Worm (Caenorhabditis elegans): ENCODE data around the gene C05C12.5.

Gene C05C12.5

DNA sequence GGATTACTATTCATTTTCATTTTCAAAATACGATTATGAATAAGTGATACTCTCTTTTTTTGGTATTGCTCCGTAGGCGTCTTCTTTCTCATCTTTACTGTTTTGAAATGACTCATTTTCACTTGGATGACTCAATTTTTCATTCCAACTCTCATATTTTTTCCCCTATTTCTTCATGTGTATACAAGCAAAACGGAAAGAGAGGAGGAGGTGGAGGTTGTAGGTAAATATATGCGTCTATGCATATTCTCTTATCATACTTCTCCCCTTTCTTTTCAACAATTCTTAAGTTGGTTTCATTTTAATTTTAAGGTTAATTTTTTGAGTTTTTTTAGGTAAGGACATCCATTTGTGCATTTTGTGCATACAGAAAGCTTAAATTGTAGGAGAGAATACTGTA, 25.1 kb upstream of the C05C12.5 start:
- TF ChIP-seq lin-32 (GFP tag; optimal IDR thresholded peaks at IDR 0.05) (no peak), unc-39 (tag; optimal IDR thresholded peaks at IDR 0.05) (no peak), unc-62 (GFP tag; optimal IDR thresholded peaks at IDR 0.05) (no peak), sptf-1 (tag; optimal IDR thresholded peaks at IDR 0.05) (no peak), ceh-39 (tag; optimal IDR thresholded peaks at IDR 0.05) (no peak), nhr-12 (tag; optimal IDR thresholded peaks at IDR 0.05) (no peak), flh-1 (GFP tag; optimal IDR thresholded peaks at IDR 0.05) (no peak), ces-1 (GFP tag; optimal IDR thresholded peaks at IDR 0.05) (no peak), hlh-1 (tag; optimal IDR thresholded peaks at IDR 0.05) (no peak), nhr-28 (tag; optimal IDR thresholded peaks at IDR 0.05) (no peak), mab-5 (tag; optimal IDR thresholded peaks at IDR 0.05) (no peak), nhr-237 (tag; optimal IDR thresholded peaks at IDR 0.05) (no peak)

DNA sequence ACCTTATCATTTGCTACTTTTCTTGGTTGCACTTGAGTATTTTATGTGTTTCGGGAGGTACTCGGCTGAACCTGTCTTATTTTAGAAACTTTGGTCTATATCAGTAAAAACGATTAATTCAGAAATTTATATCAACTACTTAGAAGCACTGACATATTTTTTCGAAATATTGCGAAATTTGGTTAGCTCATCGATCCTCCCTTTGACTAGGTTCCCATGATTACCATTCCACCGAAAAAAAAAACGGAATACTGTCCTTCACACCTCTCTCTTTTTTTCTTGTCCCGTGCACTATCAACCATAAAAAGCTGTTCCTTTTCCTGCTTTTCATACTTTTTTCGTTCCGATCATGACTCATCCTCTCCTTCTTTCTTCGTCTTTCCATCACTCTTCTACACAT, 24.3 kb upstream of the C05C12.5 start:
- no peak for TF ChIP-seq drap-1 (GFP tag; optimal IDR thresholded peaks at IDR 0.05)
- no peak for TF ChIP-seq pha-4 (tag; optimal IDR thresholded peaks at IDR 0.05)
- no peak for TF ChIP-seq elt-1 (tag; optimal IDR thresholded peaks at IDR 0.05; ENCODE audit: borderline replicate concordance, insufficient read depth)
- TF ChIP-seq hlh-1 (tag; optimal IDR thresholded peaks at IDR 0.05) = no peak
- TF ChIP-seq ces-1 (GFP tag; optimal IDR thresholded peaks at IDR 0.05) = no peak
- TF ChIP-seq nhr-12 (tag; optimal IDR thresholded peaks at IDR 0.05) = no peak
- no peak for TF ChIP-seq ceh-39 (tag; optimal IDR thresholded peaks at IDR 0.05)
- TF ChIP-seq unc-39 (tag; optimal IDR thresholded peaks at IDR 0.05) = no peak
- no peak for TF ChIP-seq lin-13 (tag; optimal IDR thresholded peaks at IDR 0.05)
- TF ChIP-seq bed-3 (GFP tag; optimal IDR thresholded peaks at IDR 0.05) = no peak
- no peak for TF ChIP-seq zip-8 (tag; optimal IDR thresholded peaks at IDR 0.05)
- TF ChIP-seq ham-2 (GFP tag; optimal IDR thresholded peaks at IDR 0.05) = no peak
- no peak for TF ChIP-seq elt-3 (tag; optimal IDR thresholded peaks at IDR 0.05)
- no peak for TF ChIP-seq nhr-76 (tag; optimal IDR thresholded peaks at IDR 0.05)
- TF ChIP-seq blmp-1 (tag; optimal IDR thresholded peaks at IDR 0.05) = no peak
- no peak for TF ChIP-seq sem-2 (GFP tag; optimal IDR thresholded peaks at IDR 0.05)
- no peak for TF ChIP-seq mab-5 (tag; optimal IDR thresholded peaks at IDR 0.05)
- no peak for TF ChIP-seq nhr-28 (tag; optimal IDR thresholded peaks at IDR 0.05)
- no peak for TF ChIP-seq ztf-11 (tag; optimal IDR thresholded peaks at IDR 0.05)
- TF ChIP-seq M03D4.4 (tag; optimal IDR thresholded peaks at IDR 0.05) = no peak

DNA sequence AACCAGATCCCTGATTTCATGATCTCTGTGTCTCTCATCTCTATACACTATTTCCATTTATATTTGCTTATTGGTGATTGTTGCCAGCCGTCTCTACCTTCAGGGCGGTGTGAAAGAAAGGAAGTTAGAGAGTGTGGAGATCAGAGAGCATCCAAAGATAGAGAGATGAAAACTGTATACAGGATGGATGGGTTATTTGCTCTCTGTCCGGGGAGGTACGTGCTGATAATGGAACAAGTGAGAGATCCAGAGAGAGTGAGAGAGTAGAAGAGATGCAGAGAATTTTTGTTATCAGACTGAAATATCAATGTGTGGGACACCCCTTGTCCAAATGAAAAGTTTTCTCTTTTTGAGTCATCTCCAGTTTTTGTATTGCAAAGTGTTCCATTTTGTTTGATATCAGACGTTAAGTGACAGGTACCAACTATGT, 23.1 kb upstream of the C05C12.5 start:
- peak; percentile 24 for TF ChIP-seq pha-4 (tag; optimal IDR thresholded peaks at IDR 0.05)
- no peak for TF ChIP-seq ztf-11 (tag; optimal IDR thresholded peaks at IDR 0.05)

DNA sequence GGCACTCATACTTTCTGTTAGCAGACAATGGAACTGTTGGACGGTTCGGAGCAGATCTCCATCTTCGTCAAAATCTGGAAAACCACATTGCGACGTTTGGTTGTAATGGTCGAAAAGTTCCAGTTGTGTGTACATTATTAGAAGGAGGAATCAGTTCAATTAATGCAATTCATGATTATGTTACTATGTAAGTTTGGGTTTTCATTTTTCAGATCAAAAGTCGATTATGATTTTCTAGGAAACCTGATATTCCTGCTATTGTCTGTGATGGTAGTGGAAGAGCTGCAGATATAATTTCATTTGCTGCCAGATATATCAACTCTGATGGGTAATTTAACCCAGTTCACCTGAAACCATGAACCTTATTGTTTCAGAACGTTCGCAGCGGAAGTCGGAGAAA, 15.0 kb upstream of the C05C12.5 start:
- TF ChIP-seq ham-2 (GFP tag; optimal IDR thresholded peaks at IDR 0.05) (no peak), nhr-2 (tag; optimal IDR thresholded peaks at IDR 0.05) (no peak), mab-5 (tag; optimal IDR thresholded peaks at IDR 0.05) (no peak), cnd-1 (tag; optimal IDR thresholded peaks at IDR 0.05) (no peak), unc-39 (tag; optimal IDR thresholded peaks at IDR 0.05) (no peak), sem-2 (GFP tag; optimal IDR thresholded peaks at IDR 0.05) (no peak), blmp-1 (tag; optimal IDR thresholded peaks at IDR 0.05) (no peak), sptf-1 (tag; optimal IDR thresholded peaks at IDR 0.05) (no peak), nhr-237 (tag; optimal IDR thresholded peaks at IDR 0.05) (no peak), ceh-83 (GFP tag; optimal IDR thresholded peaks at IDR 0.05) (no peak), ztf-11 (tag; optimal IDR thresholded peaks at IDR 0.05) (no peak), lin-32 (GFP tag; optimal IDR thresholded peaks at IDR 0.05) (no peak), unc-62 (GFP tag; optimal IDR thresholded peaks at IDR 0.05) (no peak), mls-2 (tag; optimal IDR thresholded peaks at IDR 0.05) (no peak), zip-8 (tag; optimal IDR thresholded peaks at IDR 0.05) (no peak), snpc-4 (tag; optimal IDR thresholded peaks at IDR 0.05) (no peak), ces-1 (GFP tag; optimal IDR thresholded peaks at IDR 0.05) (no peak), lin-13 (tag; optimal IDR thresholded peaks at IDR 0.05) (no peak), elt-3 (tag; optimal IDR thresholded peaks at IDR 0.05) (no peak)

DNA sequence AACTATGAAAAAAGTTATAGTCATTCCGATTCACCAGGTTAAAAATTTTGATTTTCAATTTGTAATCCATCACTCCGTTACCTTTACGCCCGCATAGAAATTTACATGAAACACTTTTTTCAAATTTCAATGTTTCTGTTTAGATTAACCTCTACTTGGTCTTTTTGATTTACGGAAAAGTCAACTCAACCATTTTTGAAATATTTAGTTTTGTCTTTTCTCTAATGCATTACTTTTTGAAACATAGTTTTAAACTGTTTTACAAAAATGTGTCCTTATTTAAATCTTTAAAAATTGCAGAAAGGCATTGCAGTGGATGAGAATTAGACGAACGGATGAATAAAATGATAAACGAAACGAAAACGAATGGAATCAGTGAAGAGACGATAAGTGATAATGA, 12.2 kb upstream of the C05C12.5 start, which contains the start of gene gtl-2:
gtl-2 (plus strand) TSS at position 301 of the 400 bp plus-strand sequence.
- no peak for TF ChIP-seq mls-2 (tag; optimal IDR thresholded peaks at IDR 0.05)
- TF ChIP-seq elt-3 (tag; optimal IDR thresholded peaks at IDR 0.05) = no peak
- TF ChIP-seq ztf-11 (tag; optimal IDR thresholded peaks at IDR 0.05) = no peak
- TF ChIP-seq sem-2 (GFP tag; optimal IDR thresholded peaks at IDR 0.05) = no peak
- no peak for TF ChIP-seq tbx-8 (GFP tag; optimal IDR thresholded peaks at IDR 0.05)
- TF ChIP-seq nhr-2 (tag; optimal IDR thresholded peaks at IDR 0.05) = no peak
- TF ChIP-seq snpc-4 (tag; optimal IDR thresholded peaks at IDR 0.05) = no peak
- no peak for TF ChIP-seq nhr-237 (tag; optimal IDR thresholded peaks at IDR 0.05)
- no peak for TF ChIP-seq unc-62 (GFP tag; optimal IDR thresholded peaks at IDR 0.05)
- no peak for TF ChIP-seq lsy-2 (tag; optimal IDR thresholded peaks at IDR 0.05)
- TF ChIP-seq nhr-76 (tag; optimal IDR thresholded peaks at IDR 0.05) = no peak
- no peak for TF ChIP-seq ceh-39 (tag; optimal IDR thresholded peaks at IDR 0.05)
- TF ChIP-seq nhr-28 (tag; optimal IDR thresholded peaks at IDR 0.05) = no peak
- TF ChIP-seq blmp-1 (tag; optimal IDR thresholded peaks at IDR 0.05) = no peak
- TF ChIP-seq lin-32 (GFP tag; optimal IDR thresholded peaks at IDR 0.05) = no peak
- no peak for TF ChIP-seq nhr-12 (tag; optimal IDR thresholded peaks at IDR 0.05)
- TF ChIP-seq hlh-1 (tag; optimal IDR thresholded peaks at IDR 0.05) = no peak
- no peak for TF ChIP-seq cnd-1 (tag; optimal IDR thresholded peaks at IDR 0.05)
